Fruit fly (Drosophila melanogaster): ENCODE data around the gene sno.

dm6 chrX:13230974-13231373 lies 19.5 kb upstream of the sno start:
- TF ChIP-seq pad (GFP tag; optimal IDR thresholded peaks at IDR 0.05) = no peak
- TF ChIP-seq CG14711 (tag; optimal IDR thresholded peaks at IDR 0.05) = no peak
- TF ChIP-seq kay (GFP tag; ENCODE audit: borderline replicate concordance) = no peak
- TF ChIP-seq CG1620 (GFP tag; optimal IDR thresholded peaks at IDR 0.05) = no peak
- no peak for TF ChIP-seq Hr96 (GFP tag; optimal IDR thresholded peaks at IDR 0.05)
- TF ChIP-seq Mnt (GFP tag; optimal IDR thresholded peaks at IDR 0.05) = no peak
- no peak for TF ChIP-seq bab1 (GFP tag; optimal IDR thresholded peaks at IDR 0.05)
- TF ChIP-seq tj (GFP tag; optimal IDR thresholded peaks at IDR 0.05) = peak; percentile 38
- no peak for TF ChIP-seq CG7045 (GFP tag; optimal IDR thresholded peaks at IDR 0.05)
- no peak for TF ChIP-seq CG11617 (GFP tag; optimal IDR thresholded peaks at IDR 0.05)
- TF ChIP-seq ovo (GFP tag; optimal IDR thresholded peaks at IDR 0.05) = no peak

Data from whole organism, adult.